Worm (Caenorhabditis elegans) whole organism, L4/young adult: ENCODE measurements around the gene Y38C1AA.6.

Experiments
- W03F9.2 ChIP-seq: fragments of 150-350 bp; optimal IDR thresholded peaks from 2 replicates; lab custom pipeline; 2014; ENCODE audit warnings: missing biosample characterization, missing genetic modification characterization
- him-1 ChIP-seq: sonication (generic microtip); optimal IDR thresholded peaks from 2 replicates; lab custom pipeline; 2016; ENCODE audit warnings: missing genotype, missing genetic modification reagents, missing genetic modification characterization, missing compliant biosample characterization

DNA sequence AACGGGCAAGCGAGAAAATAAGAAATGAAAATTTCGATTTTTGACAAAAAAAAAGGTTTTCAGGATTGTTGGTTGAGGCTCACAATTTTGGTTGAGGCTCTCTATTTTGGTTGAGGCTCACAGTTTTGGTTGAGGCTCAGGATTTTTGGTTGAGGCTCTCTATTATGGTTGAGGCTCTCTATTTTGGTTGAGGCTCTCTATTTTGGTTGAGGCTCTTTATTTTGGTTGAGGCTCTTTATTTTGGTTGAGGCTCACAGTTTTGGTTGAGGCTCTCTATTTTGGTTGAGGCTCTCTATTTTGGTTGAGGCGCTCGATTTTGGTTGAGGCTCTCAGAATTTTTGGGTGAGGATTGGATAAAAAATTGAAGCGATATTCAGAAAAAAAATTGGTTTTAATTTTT lies 42.8 kb upstream of the Y38C1AA.6 start:
- TF ChIP-seq him-1 (tag; lab: Kevin White, UChicago) (no peak), W03F9.2 (tag; lab: Kevin White, UChicago) (no peak)
